Fruit fly (Drosophila melanogaster): Measurements from ENCODE around the gene kar.

Gene kar

DNA sequence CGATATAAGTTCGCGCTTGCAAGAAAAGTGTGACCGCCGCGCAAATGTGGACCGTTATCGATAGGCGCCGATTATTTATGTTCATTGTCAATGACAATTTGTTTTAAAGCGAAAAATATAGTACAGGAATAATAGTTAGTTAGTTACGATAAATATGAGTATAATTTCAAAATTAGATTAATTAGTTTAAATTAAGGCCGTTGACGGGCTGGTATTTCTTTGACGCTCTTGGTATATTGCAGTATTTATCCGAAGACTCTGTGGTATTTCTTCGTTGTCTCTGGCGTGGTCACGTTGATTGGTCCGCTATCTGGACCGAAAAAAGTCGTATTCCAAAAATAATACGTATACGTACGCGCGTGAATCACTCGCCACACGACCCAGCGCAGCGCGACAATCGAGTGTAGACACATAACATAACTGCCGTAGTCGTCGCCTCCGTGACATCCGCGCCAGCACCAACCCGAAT, 8.4 kb upstream of the kar start (continued):
- TF ChIP-seq esg (GFP tag; conservative IDR thresholded peaks at IDR 0.05) (no peak), sr (GFP tag; IDR thresholded peaks at IDR 0.05) (no peak), bbx (GFP tag; IDR thresholded peaks at IDR 0.05; ENCODE audit: partially characterized antibody) (peak; percentile 43; the same call in 1 of the 2 replicates), CG10431 (GFP tag; optimal IDR thresholded peaks at IDR 0.05) (no peak), en (GFP tag; optimal IDR thresholded peaks at IDR 0.05) (no peak), shn (GFP tag; optimal IDR thresholded peaks at IDR 0.05) (no peak), CG11398 (GFP tag; optimal IDR thresholded peaks at IDR 0.05) (no peak), CG31365 (tag; optimal IDR thresholded peaks at IDR 0.05) (no peak), CG10209 (GFP tag; optimal IDR thresholded peaks at IDR 0.05) (no peak), eyg (GFP tag; optimal IDR thresholded peaks at IDR 0.05) (no peak), B-H1 (GFP tag; IDR thresholded peaks at IDR 0.05) (no peak), grau (tag; optimal IDR thresholded peaks at IDR 0.05) (peak; percentile 21), Nf-YB (GFP tag; optimal IDR thresholded peaks at IDR 0.05) (no peak), CG13775 (GFP tag; optimal IDR thresholded peaks at IDR 0.05) (peak; percentile 10), CG8944 (GFP tag; optimal IDR thresholded peaks at IDR 0.05) (no peak), CG13894 (tag; optimal IDR thresholded peaks at IDR 0.05) (no peak), CG1602 (GFP tag; optimal IDR thresholded peaks at IDR 0.05) (no peak), zfh2 (GFP tag; optimal IDR thresholded peaks at IDR 0.05) (no peak), ttk (GFP tag; IDR thresholded peaks at IDR 0.05) (no peak), Max (GFP tag; optimal IDR thresholded peaks at IDR 0.05) (no peak), CG10959 (GFP tag; IDR thresholded peaks at IDR 0.05) (no peak), NC2α (GFP tag; optimal IDR thresholded peaks at IDR 0.05) (no peak), CG15011 (GFP tag; optimal IDR thresholded peaks at IDR 0.05) (no peak), CG8281 (tag; optimal IDR thresholded peaks at IDR 0.05) (no peak), CG10321 (GFP tag; IDR thresholded peaks at IDR 0.05) (no peak), Dek (tag; optimal IDR thresholded peaks at IDR 0.05) (no peak), Tbp (GFP tag; optimal IDR thresholded peaks at IDR 0.05) (no peak), sug (tag; optimal IDR thresholded peaks at IDR 0.05) (no peak), Nf-YC (tag; optimal IDR thresholded peaks at IDR 0.05) (peak; percentile 58), CG8765 (GFP tag; IDR thresholded peaks at IDR 0.05) (no peak), CG10274 (GFP tag; optimal IDR thresholded peaks at IDR 0.05) (no peak), btn (GFP tag; optimal IDR thresholded peaks at IDR 0.05) (no peak), kay (GFP tag; optimal IDR thresholded peaks at IDR 0.05) (peak; percentile 63), D (optimal IDR thresholded peaks at IDR 0.05) (no peak), D (GFP tag; optimal IDR thresholded peaks at IDR 0.05) (no peak), pros (GFP tag; optimal IDR thresholded peaks at IDR 0.05) (no peak), CG33557 (GFP tag; optimal IDR thresholded peaks at IDR 0.05) (no peak), Stat92E (GFP tag; optimal IDR thresholded peaks at IDR 0.05) (peak in 1 of 3 experiments; percentile 51), CG10543 (GFP tag; optimal IDR thresholded peaks at IDR 0.05) (peak; percentile 16), jumu (GFP tag; optimal IDR thresholded peaks at IDR 0.05) (no peak), bcd (GFP tag; optimal IDR thresholded peaks at IDR 0.05) (no peak), CG32532 (GFP tag; IDR thresholded peaks at IDR 0.05) (no peak), ssp (GFP tag; IDR thresholded peaks at IDR 0.05) (no peak), CG1647 (GFP tag; optimal IDR thresholded peaks at IDR 0.05) (no peak), CG18011 (GFP tag; optimal IDR thresholded peaks at IDR 0.05) (no peak), pnt (GFP tag; optimal IDR thresholded peaks at IDR 0.05) (no peak), Hr39 (optimal IDR thresholded peaks at IDR 0.05) (no peak), luna (GFP tag; optimal IDR thresholded peaks at IDR 0.05) (no peak), kah (GFP tag; optimal IDR thresholded peaks at IDR 0.05) (no peak), z (GFP tag; IDR thresholded peaks at IDR 0.05) (no peak), ash1 (GFP tag; optimal IDR thresholded peaks at IDR 0.05) (no peak), CG9797 (GFP tag; optimal IDR thresholded peaks at IDR 0.05) (peak; percentile 99), CG17385 (GFP tag; optimal IDR thresholded peaks at IDR 0.05) (no peak)
